Worm (Caenorhabditis elegans) whole organism, L2 larva: ENCODE data around the gene ndub-2.

Experiments used
- Y55F3AM.14 ChIP-seq: fragments of 200-800 bp; sonication (Bioruptor generic); optimal IDR thresholded peaks from 2 replicates; lab custom pipeline; 2018; ENCODE audit warnings: mild to moderate bottlenecking, missing genetic modification characterization, missing compliant biosample characterization
- ZK546.5 ChIP-seq: sonication (generic microtip); optimal IDR thresholded peaks from 2 replicates; lab custom pipeline; 2017; ENCODE audit warnings: missing biosample characterization, missing genetic modification characterization
- alr-1 ChIP-seq: fragments of 150-350 bp; optimal IDR thresholded peaks from 2 replicates; lab custom pipeline; 2014; ENCODE audit warnings: missing biosample characterization, missing genetic modification characterization
- aly-2 ChIP-seq: fragments of 150-350 bp; optimal IDR thresholded peaks from 2 replicates; lab custom pipeline; 2014; ENCODE audit warnings: missing biosample characterization, missing genetic modification characterization
- ceh-16 ChIP-seq: fragments of 150-350 bp; optimal IDR thresholded peaks from 2 replicates; lab custom pipeline; 2014; ENCODE audit warnings: missing biosample characterization, missing genetic modification characterization
- elt-1 ChIP-seq: fragments of 150-350 bp; optimal IDR thresholded peaks from 2 replicates; lab custom pipeline; 2014; ENCODE audit warnings: missing biosample characterization, missing genetic modification characterization
- elt-3 ChIP-seq: sonication (generic microtip); optimal IDR thresholded peaks from 2 replicates; lab custom pipeline; 2017; ENCODE audit warnings: missing biosample characterization, missing genetic modification characterization
- fos-1 ChIP-seq: fragments of 150-350 bp; optimal IDR thresholded peaks from 2 replicates; lab custom pipeline; 2014; ENCODE audit warnings: missing biosample characterization, missing genetic modification characterization
- lin-11 ChIP-seq: fragments of 150-350 bp; sonication (generic microtip); optimal IDR thresholded peaks from 2 replicates; lab custom pipeline; 2014; ENCODE audit warnings: missing biosample characterization, missing genetic modification characterization, inconsistent platforms, mixed read lengths
- mbf-1 ChIP-seq: sonication (generic microtip); optimal IDR thresholded peaks from 2 replicates; lab custom pipeline; 2017; ENCODE audit warnings: missing biosample characterization, missing genetic modification characterization
- mdl-1 ChIP-seq, 2 experiments: fragments of 150-350 bp in 1 of 2; sonication (generic microtip) in 1 of 2; optimal IDR thresholded peaks; 2 replicates each; lab custom pipeline; 2017; ENCODE audit warnings: missing biosample characterization in 2 of 2, missing genetic modification characterization in 2 of 2
- nhr-12 ChIP-seq: fragments of 150-350 bp; optimal IDR thresholded peaks from 2 replicates; lab custom pipeline; 2014; ENCODE audit warnings: missing biosample characterization, missing genetic modification characterization
- peb-1 ChIP-seq: fragments of 150-350 bp; optimal IDR thresholded peaks from 2 replicates; lab custom pipeline; 2014; ENCODE audit warnings: missing biosample characterization, missing genetic modification characterization
- sem-4 ChIP-seq: fragments of 150-350 bp; optimal IDR thresholded peaks from 2 replicates; lab custom pipeline; 2014; ENCODE audit warnings: missing biosample characterization, missing genetic modification reagents, missing genetic modification characterization
- skn-1 ChIP-seq: sonication (generic microtip); optimal IDR thresholded peaks from 2 replicates; lab custom pipeline; 2017; ENCODE audit warnings: missing biosample characterization, missing genetic modification characterization
- snpc-4 ChIP-seq: fragments of 150-350 bp; optimal IDR thresholded peaks from 2 replicates; lab custom pipeline; 2014; ENCODE audit warnings: missing biosample characterization, missing genetic modification characterization
- unc-55 ChIP-seq: fragments of 150-350 bp; sonication (generic microtip); optimal IDR thresholded peaks from 3 replicates; lab custom pipeline; 2014; ENCODE audit warnings: missing biosample characterization, missing genetic modification reagents, missing genetic modification characterization
- unc-62 ChIP-seq: fragments of 150-350 bp; optimal IDR thresholded peaks from 2 replicates; lab custom pipeline; 2014; ENCODE audit warnings: missing biosample characterization, missing genetic modification reagents, missing genetic modification characterization

Gene ndub-2

ce11 chrII:9038736-9039135 lies 42.6 kb downstream of the ndub-2 start:
- TF ChIP-seq fos-1 (tag; lab: Kevin White, UChicago): peak; percentile 15
- TF ChIP-seq skn-1 (tag; lab: Kevin White, UChicago): peak; percentile 94
- TF ChIP-seq ceh-16: no peak

ce11 chrII:9041306-9041705 lies 45.1 kb downstream of the ndub-2 start, which contains the start of gene F37B12.3:
TSS of gene F37B12.3 (minus strand) at chrII:9041406.
- TF ChIP-seq sem-4 (tag; lab: Kevin White, UChicago) (no peak), mbf-1 (no peak), elt-3 (tag; lab: Kevin White, UChicago) (no peak), mdl-1 (tag; optimal IDR thresholded peaks at IDR 0.05; lab: Kevin White, UChicago) (no peak), unc-55 (GFP tag; lab: Kevin White, UChicago) (no peak), alr-1 (tag; lab: Kevin White, UChicago) (no peak), Y55F3AM.14 (GFP tag; lab: Kevin White, UChicago) (no peak), nhr-12 (no peak), ceh-16 (no peak), snpc-4 (tag; lab: Kevin White, UChicago) (no peak), peb-1 (tag; lab: Kevin White, UChicago) (no peak), lin-11 (tag; lab: Kevin White, UChicago) (no peak), aly-2 (tag; lab: Kevin White, UChicago) (no peak), ZK546.5 (tag; lab: Kevin White, UChicago) (no peak), elt-1 (tag; lab: Kevin White, UChicago) (no peak)

- TF ChIP-seq fos-1 (tag; lab: Kevin White, UChicago): peak; percentile 71
- TF ChIP-seq unc-62 (GFP tag; lab: Kevin White, UChicago): no peak
These were observed 45.9 kb downstream of the ndub-2 start for ce11 chrII:9042059-9042458.
